Worm (Caenorhabditis elegans): ENCODE measurements around the gene Y39B6A.3.
A peak's percentile ranks its signal among the peaks of the same experiment; 100 is the strongest.

Y39B6A.3 gene

ce11 chrV:19181684-19182083 is 8.1 kb downstream of the Y39B6A.3 start:
- TF ChIP-seq unc-55 (GFP tag; optimal IDR thresholded peaks at IDR 0.05) (peak; percentile 84), sox-2 (GFP tag; IDR thresholded peaks at IDR 0.05) (no peak)

- no peak for TF ChIP-seq elt-4 (tag; optimal IDR thresholded peaks at IDR 0.05)
- peak; percentile 57 for TF ChIP-seq unc-42 (tag; optimal IDR thresholded peaks at IDR 0.05)
- TF ChIP-seq pqm-1 (tag; optimal IDR thresholded peaks at IDR 0.05), result no peak
These were observed 10.9 kb downstream of the Y39B6A.3 start for ce11 chrV:19178896-19179295.

- TF ChIP-seq nfya-1 (tag; optimal IDR thresholded peaks at IDR 0.05) (no peak), sox-4 (tag; optimal IDR thresholded peaks at IDR 0.05) (no peak), zip-5 (tag; optimal IDR thresholded peaks at IDR 0.05) (no peak), pros-1 (tag; optimal IDR thresholded peaks at IDR 0.05) (no peak), hlh-13 (GFP tag; optimal IDR thresholded peaks at IDR 0.05) (no peak), madf-2 (tag; optimal IDR thresholded peaks at IDR 0.05) (no peak), ceh-9 (tag; optimal IDR thresholded peaks at IDR 0.05) (no peak), ahr-1 (tag; optimal IDR thresholded peaks at IDR 0.05) (no peak), rnt-1 (tag; optimal IDR thresholded peaks at IDR 0.05) (no peak), ttx-3 (tag; optimal IDR thresholded peaks at IDR 0.05) (no peak), ceh-19 (GFP tag; optimal IDR thresholded peaks at IDR 0.05) (no peak), ceh-24 (tag; optimal IDR thresholded peaks at IDR 0.05) (no peak), che-1 (tag; optimal IDR thresholded peaks at IDR 0.05) (no peak), elt-4 (tag; optimal IDR thresholded peaks at IDR 0.05) (no peak), elt-2 (tag; optimal IDR thresholded peaks at IDR 0.05) (no peak), pha-4 (tag; optimal IDR thresholded peaks at IDR 0.05) (no peak), tbx-2 (tag; optimal IDR thresholded peaks at IDR 0.05) (no peak), sdc-2 (tag; optimal IDR thresholded peaks at IDR 0.05) (no peak), nhr-11 (tag; optimal IDR thresholded peaks at IDR 0.05) (no peak), ceh-18 (tag; optimal IDR thresholded peaks at IDR 0.05) (no peak)
These were observed 12.0 kb downstream of the Y39B6A.3 start for ce11 chrV:19177804-19178203.

- TF ChIP-seq rnt-1 (tag; optimal IDR thresholded peaks at IDR 0.05), result no peak
- TF ChIP-seq ceh-19 (GFP tag; optimal IDR thresholded peaks at IDR 0.05), result no peak
- TF ChIP-seq unc-86 (tag; optimal IDR thresholded peaks at IDR 0.05), result no peak
- TF ChIP-seq unc-42 (tag; optimal IDR thresholded peaks at IDR 0.05), result peak; percentile 74
- no peak for TF ChIP-seq ceh-30 (tag; optimal IDR thresholded peaks at IDR 0.05)
- no peak for TF ChIP-seq unc-3 (GFP tag; conservative IDR thresholded peaks at IDR 0.05)
- no peak for TF ChIP-seq unc-3 (tag; optimal IDR thresholded peaks at IDR 0.05)
These were observed 12.7 kb downstream of the Y39B6A.3 start for ce11 chrV:19177070-19177469.

- TF ChIP-seq ahr-1 (tag; optimal IDR thresholded peaks at IDR 0.05) (no peak), ttx-3 (tag; optimal IDR thresholded peaks at IDR 0.05) (no peak), ceh-6 (GFP tag; optimal IDR thresholded peaks at IDR 0.05) (no peak), nhr-11 (tag; optimal IDR thresholded peaks at IDR 0.05) (no peak), ceh-9 (tag; optimal IDR thresholded peaks at IDR 0.05) (no peak), C08G9.2 (tag; optimal IDR thresholded peaks at IDR 0.05) (no peak), C38D4.7 (GFP tag; optimal IDR thresholded peaks at IDR 0.05) (no peak), F13H6.1 (tag; optimal IDR thresholded peaks at IDR 0.05) (no peak), zip-5 (tag; optimal IDR thresholded peaks at IDR 0.05) (no peak), pax-1 (tag; optimal IDR thresholded peaks at IDR 0.05) (no peak), dve-1 (tag; optimal IDR thresholded peaks at IDR 0.05) (no peak), tbx-7 (tag; optimal IDR thresholded peaks at IDR 0.05) (no peak), rnt-1 (tag; optimal IDR thresholded peaks at IDR 0.05) (no peak), syd-9 (tag; optimal IDR thresholded peaks at IDR 0.05) (no peak), tbx-2 (tag; optimal IDR thresholded peaks at IDR 0.05) (no peak), lin-11 (tag; optimal IDR thresholded peaks at IDR 0.05) (no peak), nfya-1 (tag; optimal IDR thresholded peaks at IDR 0.05) (no peak), hlh-8 (tag; optimal IDR thresholded peaks at IDR 0.05) (no peak), Y22D7AL.16 (tag; optimal IDR thresholded peaks at IDR 0.05) (no peak), ceh-30 (tag; optimal IDR thresholded peaks at IDR 0.05) (no peak)
These were observed 14.1 kb downstream of the Y39B6A.3 start for ce11 chrV:19175714-19176113.
